Worm (Caenorhabditis elegans): ENCODE results near the gene F53H4.6.

The F53H4.6 gene

DNA sequence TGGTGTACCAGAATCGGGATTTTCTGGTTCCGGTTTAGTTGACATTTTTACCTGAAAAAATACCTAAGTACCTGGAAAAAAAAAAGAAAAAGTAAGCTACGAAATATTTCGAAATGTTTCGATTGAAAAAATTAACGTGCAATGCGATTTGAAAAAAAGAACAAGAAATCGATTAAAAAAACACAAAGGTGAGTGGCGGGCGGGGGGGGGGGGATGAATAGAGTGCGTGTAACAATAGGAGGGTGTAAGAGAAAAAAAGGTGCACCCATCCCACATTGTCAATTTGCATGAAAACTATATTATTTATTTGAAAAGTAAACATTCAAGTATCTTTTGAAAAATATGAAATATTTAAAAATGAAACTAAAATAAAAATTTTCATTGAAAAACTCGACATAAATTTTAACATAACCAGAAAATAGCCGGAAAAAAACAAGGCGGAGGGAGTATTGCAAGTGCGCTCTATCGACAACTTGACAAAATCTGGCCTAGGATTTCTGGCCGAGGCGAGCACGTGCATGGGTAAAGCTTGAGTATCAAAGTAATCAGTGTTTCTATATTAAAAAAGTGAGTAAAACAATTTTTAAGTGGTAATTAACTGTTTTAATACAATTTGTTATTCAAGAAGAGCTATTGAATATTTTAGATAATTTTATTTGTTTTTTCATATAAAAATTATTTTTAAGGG, 5.6 kb upstream of the F53H4.6 start, which contains the start of the genes csb-1 and F53H4.4 (continued):
- TF ChIP-seq lir-3 (tag; optimal IDR thresholded peaks at IDR 0.05) (no peak), skn-1 (tag; optimal IDR thresholded peaks at IDR 0.05) (no peak), fos-1 (tag; optimal IDR thresholded peaks at IDR 0.05) (no peak), F44E2.7 (GFP tag; IDR thresholded peaks at IDR 0.05) (no peak), zag-1 (tag; optimal IDR thresholded peaks at IDR 0.05) (no peak), ZK546.5 (tag; optimal IDR thresholded peaks at IDR 0.05) (no peak), ZK337.2 (GFP tag; IDR thresholded peaks at IDR 0.05) (no peak), zfp-3 (GFP tag; conservative IDR thresholded peaks at IDR 0.05) (no peak), hmg-1.1 (GFP tag; IDR thresholded peaks at IDR 0.05) (peak; percentile 41; the same call in 1 of the 2 replicates), mes-2 (tag; optimal IDR thresholded peaks at IDR 0.05; ENCODE audit: poor library complexity, severe bottlenecking) (peak; percentile 91), madf-9 (GFP tag; conservative IDR thresholded peaks at IDR 0.05) (no peak), mdt-29 (GFP tag; IDR thresholded peaks at IDR 0.05) (no peak), D1046.2 (GFP tag; IDR thresholded peaks at IDR 0.05) (no peak), vab-7 (GFP tag; IDR thresholded peaks at IDR 0.05) (peak; percentile 15; the same call in 1 of the 2 replicates), daf-16 (GFP tag; optimal IDR thresholded peaks at IDR 0.05) (no peak), daf-16 (tag; optimal IDR thresholded peaks at IDR 0.05) (no peak), lin-15B (tag; optimal IDR thresholded peaks at IDR 0.05) (no peak), saeg-2 (GFP tag; IDR thresholded peaks at IDR 0.05) (no peak), Y5F2A.4 (GFP tag; optimal IDR thresholded peaks at IDR 0.05) (no peak), F10B5.3 (tag; optimal IDR thresholded peaks at IDR 0.05) (no peak), daf-8 (GFP tag; IDR thresholded peaks at IDR 0.05) (no peak), nhr-111 (GFP tag; optimal IDR thresholded peaks at IDR 0.05) (no peak), dve-1 (tag; optimal IDR thresholded peaks at IDR 0.05; ENCODE audit: insufficient read depth) (peak; percentile 87), Y105C5A.15 (GFP tag; IDR thresholded peaks at IDR 0.05) (no peak), dmd-8 (GFP tag; IDR thresholded peaks at IDR 0.05) (no peak), arid-1 (GFP tag; conservative IDR thresholded peaks at IDR 0.05) (no peak), T26A8.4 (GFP tag; IDR thresholded peaks at IDR 0.05) (no peak), lsy-2 (tag; optimal IDR thresholded peaks at IDR 0.05) (peak in 1 of 2 experiments; percentile 91), ceh-28 (tag; optimal IDR thresholded peaks at IDR 0.05) (no peak), nhr-11 (tag; optimal IDR thresholded peaks at IDR 0.05) (no peak), php-3 (GFP tag; IDR thresholded peaks at IDR 0.05) (no peak), ceh-20 (GFP tag; IDR thresholded peaks at IDR 0.05) (peak; percentile 31; the same call in 1 of the 2 replicates), zfp-2 (tag; optimal IDR thresholded peaks at IDR 0.05) (no peak), mxl-3 (GFP tag; optimal IDR thresholded peaks at IDR 0.05) (peak; percentile 96), Y48G9A.11 (GFP tag; IDR thresholded peaks at IDR 0.05) (no peak), hif-1 (tag; optimal IDR thresholded peaks at IDR 0.05) (peak in 1 of 2 experiments; percentile 79), ceh-44 (GFP tag; IDR thresholded peaks at IDR 0.05) (no peak), ceh-32 (tag; optimal IDR thresholded peaks at IDR 0.05; ENCODE audit: poor library complexity) (no peak), R02D3.7 (tag; optimal IDR thresholded peaks at IDR 0.05) (no peak), ztf-11 (tag; optimal IDR thresholded peaks at IDR 0.05) (no peak), duxl-1 (tag; optimal IDR thresholded peaks at IDR 0.05; ENCODE audit: poor library complexity) (no peak), nhr-42 (GFP tag; IDR thresholded peaks at IDR 0.05) (no peak), egl-43 (GFP tag; IDR thresholded peaks at IDR 0.05) (no peak), egl-27 (tag; optimal IDR thresholded peaks at IDR 0.05) (no peak), pha-4 (GFP tag; IDR thresholded peaks at IDR 0.05) (no peak), pha-4 (tag; optimal IDR thresholded peaks at IDR 0.05) (peak; percentile 48), tag-97 (GFP tag; IDR thresholded peaks at IDR 0.05) (no peak), T20F7.1 (GFP tag; optimal IDR thresholded peaks at IDR 0.05) (peak; percentile 85), tra-1 (GFP tag; IDR thresholded peaks at IDR 0.05) (no peak), unc-130 (GFP tag; optimal IDR thresholded peaks at IDR 0.05) (no peak)
